Worm (Caenorhabditis elegans): Measurements from ENCODE around the gene F55G1.15.

The F55G1.15 gene

DNA sequence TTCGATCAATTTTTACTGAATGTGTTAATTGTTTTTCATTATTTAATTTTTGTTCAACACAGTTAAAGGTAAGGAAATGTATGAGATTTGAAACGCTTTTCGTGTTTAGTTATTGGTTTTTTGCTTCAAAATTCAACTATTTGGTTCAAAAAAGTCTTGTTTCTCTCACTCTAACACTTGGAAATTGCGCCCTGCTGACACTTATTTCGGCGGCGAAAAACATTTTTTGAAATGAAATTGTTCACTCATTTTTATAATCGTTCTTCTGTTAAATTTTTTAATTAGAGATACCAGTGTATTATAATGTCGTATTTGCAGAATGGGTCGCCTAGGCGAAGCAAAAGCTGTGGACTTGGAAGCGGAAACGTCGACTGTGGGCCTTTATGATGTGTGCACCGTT, 23.1 kb downstream of the F55G1.15 start, which contains the start of gene rod-1:
TSS of gene rod-1 (plus strand) at position 319 of the 400 bp plus-strand sequence.
- no peak for TF ChIP-seq hlh-1 (tag; optimal IDR thresholded peaks at IDR 0.05)
- no peak for TF ChIP-seq drap-1 (GFP tag; optimal IDR thresholded peaks at IDR 0.05)
- TF ChIP-seq lin-13 (tag; optimal IDR thresholded peaks at IDR 0.05): no peak
- no peak for TF ChIP-seq lsy-2 (tag; optimal IDR thresholded peaks at IDR 0.05)
- no peak for TF ChIP-seq nhr-237 (tag; optimal IDR thresholded peaks at IDR 0.05)
- TF ChIP-seq nhr-2 (tag; optimal IDR thresholded peaks at IDR 0.05): no peak
- no peak for TF ChIP-seq lin-32 (GFP tag; optimal IDR thresholded peaks at IDR 0.05)
- TF ChIP-seq snpc-4 (tag; optimal IDR thresholded peaks at IDR 0.05): no peak
- TF ChIP-seq cnd-1 (tag; optimal IDR thresholded peaks at IDR 0.05): no peak
- no peak for TF ChIP-seq sem-2 (GFP tag; optimal IDR thresholded peaks at IDR 0.05)
- TF ChIP-seq nhr-76 (tag; optimal IDR thresholded peaks at IDR 0.05): no peak
- TF ChIP-seq bed-3 (GFP tag; optimal IDR thresholded peaks at IDR 0.05): no peak
- TF ChIP-seq blmp-1 (tag; optimal IDR thresholded peaks at IDR 0.05): no peak
- TF ChIP-seq mab-5 (tag; optimal IDR thresholded peaks at IDR 0.05): no peak
- TF ChIP-seq mls-2 (tag; optimal IDR thresholded peaks at IDR 0.05): no peak
- TF ChIP-seq nhr-28 (tag; optimal IDR thresholded peaks at IDR 0.05): no peak
- TF ChIP-seq ceh-43 (GFP tag; optimal IDR thresholded peaks at IDR 0.05): no peak

DNA sequence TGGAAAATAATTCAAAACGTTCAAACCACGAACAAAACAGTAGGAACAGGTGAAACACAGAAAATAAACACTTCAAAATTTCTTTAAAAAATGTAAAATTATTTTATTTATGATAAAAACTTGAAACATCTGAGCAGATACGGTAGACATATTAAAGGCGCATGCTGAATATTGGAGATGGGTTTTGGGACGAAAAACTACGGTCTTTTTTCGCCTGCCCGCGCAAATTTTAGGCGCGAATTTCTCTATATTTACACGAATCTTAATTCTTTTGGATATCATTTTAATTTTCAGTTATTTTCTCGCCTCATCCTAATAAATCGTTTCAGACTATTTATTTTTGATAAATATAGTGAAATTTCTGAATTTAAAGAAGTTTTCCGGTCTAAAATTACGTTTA, 23.5 kb downstream of the F55G1.15 start:
- TF ChIP-seq zip-8 (tag; optimal IDR thresholded peaks at IDR 0.05) (no peak), sem-2 (GFP tag; optimal IDR thresholded peaks at IDR 0.05) (no peak), nhr-12 (tag; optimal IDR thresholded peaks at IDR 0.05) (no peak), lin-32 (GFP tag; optimal IDR thresholded peaks at IDR 0.05) (no peak), ces-1 (GFP tag; optimal IDR thresholded peaks at IDR 0.05) (no peak), hlh-1 (tag; optimal IDR thresholded peaks at IDR 0.05) (no peak), elt-3 (tag; optimal IDR thresholded peaks at IDR 0.05) (no peak), elt-1 (tag; optimal IDR thresholded peaks at IDR 0.05; ENCODE audit: borderline replicate concordance, insufficient read depth) (no peak), unc-39 (tag; optimal IDR thresholded peaks at IDR 0.05) (no peak), ceh-83 (GFP tag; optimal IDR thresholded peaks at IDR 0.05) (no peak), mls-2 (tag; optimal IDR thresholded peaks at IDR 0.05) (no peak), unc-120 (tag; optimal IDR thresholded peaks at IDR 0.05; ENCODE audit: poor library complexity, severe bottlenecking) (no peak), sptf-1 (tag; optimal IDR thresholded peaks at IDR 0.05) (no peak), nhr-2 (tag; optimal IDR thresholded peaks at IDR 0.05) (no peak), flh-1 (GFP tag; optimal IDR thresholded peaks at IDR 0.05) (no peak), cnd-1 (tag; optimal IDR thresholded peaks at IDR 0.05) (no peak), ceh-43 (GFP tag; optimal IDR thresholded peaks at IDR 0.05) (no peak)

DNA sequence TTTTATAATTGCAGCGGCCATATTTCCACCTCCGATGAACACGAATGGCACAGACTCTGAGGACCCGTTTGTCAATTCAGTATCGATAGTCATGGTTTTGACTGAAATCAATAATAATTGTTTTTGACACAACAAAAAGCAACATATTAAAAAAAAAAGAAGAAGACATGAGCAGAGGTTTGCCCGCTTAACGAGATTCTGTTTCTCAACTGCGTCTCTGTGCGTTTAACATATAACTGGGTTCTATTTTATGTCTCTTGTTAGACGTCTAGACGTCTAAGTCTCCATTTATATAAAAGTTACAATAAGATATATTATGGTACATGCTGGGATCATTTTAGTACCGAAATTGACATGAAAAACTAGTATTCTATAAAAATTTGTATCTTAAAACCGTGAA, 24.0 kb downstream of the F55G1.15 start, which contains the start of gene pycr-4:
TSS of gene pycr-4 (minus strand) at position 101 of the 400 bp plus-strand sequence.
- no peak for TF ChIP-seq lin-32 (GFP tag; optimal IDR thresholded peaks at IDR 0.05)
- TF ChIP-seq cnd-1 (tag; optimal IDR thresholded peaks at IDR 0.05): no peak
- TF ChIP-seq ztf-11 (tag; optimal IDR thresholded peaks at IDR 0.05): no peak
- no peak for TF ChIP-seq nhr-237 (tag; optimal IDR thresholded peaks at IDR 0.05)
- TF ChIP-seq snpc-4 (tag; optimal IDR thresholded peaks at IDR 0.05): no peak

- TF ChIP-seq elt-3 (tag; optimal IDR thresholded peaks at IDR 0.05) (no peak), mab-5 (tag; optimal IDR thresholded peaks at IDR 0.05) (no peak), nhr-237 (tag; optimal IDR thresholded peaks at IDR 0.05) (no peak)
Observed at ce11 chrIV:7474826-7475225, 26.4 kb downstream of the F55G1.15 start, which contains the start of gene slc-25A18.2. TSS of gene slc-25A18.2 (plus strand) at chrIV:7475041.

DNA sequence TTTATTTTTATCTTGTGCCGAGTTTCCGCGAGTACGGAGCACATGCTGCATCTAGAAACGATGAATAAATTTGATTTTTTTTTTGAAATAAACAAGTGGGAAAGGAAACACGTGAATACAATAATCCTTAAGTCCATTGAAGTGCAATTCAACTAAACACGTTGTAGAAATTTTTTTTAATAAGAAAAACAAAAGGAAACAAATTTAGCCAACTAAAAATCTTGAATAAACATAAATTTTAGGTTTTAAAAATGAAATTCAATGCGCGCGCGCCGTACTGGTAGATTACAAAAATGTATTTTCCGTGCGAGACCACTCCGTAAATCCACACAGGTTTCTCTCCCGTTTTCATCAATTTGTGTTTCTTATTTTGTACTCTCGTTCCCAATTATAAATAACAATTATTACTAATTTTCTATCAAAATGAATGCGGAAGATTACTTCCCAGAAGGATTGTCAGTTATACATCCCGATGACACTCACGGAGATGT, 28.0 kb downstream of the F55G1.15 start, which contains the start of the genes plk-3 and F55G1.6:
TSS of gene plk-3 (minus strand) at position 51 of the 491 bp plus-strand sequence.
TSS of gene F55G1.6 (plus strand) at position 359 of the 491 bp plus-strand sequence.
- TF ChIP-seq ceh-83 (GFP tag; optimal IDR thresholded peaks at IDR 0.05): no peak

DNA sequence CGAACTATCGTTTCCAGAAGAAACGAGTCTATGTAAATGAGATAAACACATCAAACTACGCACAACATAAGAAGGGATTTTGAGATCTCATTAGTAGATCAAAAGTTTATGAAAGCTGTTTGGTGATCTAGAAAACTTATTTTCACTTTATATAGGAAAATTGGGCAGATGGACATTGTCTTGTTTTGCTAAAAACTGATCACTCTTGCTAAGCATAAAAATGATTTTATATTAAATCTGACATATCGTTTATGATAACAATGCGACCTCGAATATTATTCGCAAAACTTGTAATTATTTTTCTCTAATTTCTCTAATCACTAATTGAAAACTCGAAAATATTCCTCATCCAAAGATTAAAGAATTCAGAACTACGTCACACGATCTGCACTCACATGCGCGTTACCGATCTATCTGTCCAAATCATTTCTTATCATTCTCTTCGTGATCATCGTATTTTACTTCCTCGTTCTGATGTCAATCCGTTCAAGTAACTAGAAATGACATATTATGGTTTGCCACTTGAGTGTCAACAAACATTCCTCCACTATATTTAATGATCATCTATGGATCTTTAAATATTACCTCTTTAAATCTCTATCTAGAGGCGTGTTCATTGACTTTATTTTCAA, 31.3 kb downstream of the F55G1.15 start, which contains the start of gene F55G1.7:
TSS of gene F55G1.7 (minus strand) at position 51 of the 632 bp plus-strand sequence.
- TF ChIP-seq lin-13 (tag; optimal IDR thresholded peaks at IDR 0.05) (no peak), tbx-8 (GFP tag; optimal IDR thresholded peaks at IDR 0.05) (no peak), lin-32 (GFP tag; optimal IDR thresholded peaks at IDR 0.05) (no peak), M03D4.4 (tag; optimal IDR thresholded peaks at IDR 0.05) (no peak), nhr-2 (tag; optimal IDR thresholded peaks at IDR 0.05) (no peak), mep-1 (tag; optimal IDR thresholded peaks at IDR 0.05) (no peak), mab-5 (tag; optimal IDR thresholded peaks at IDR 0.05) (no peak), cnd-1 (tag; optimal IDR thresholded peaks at IDR 0.05) (no peak), ham-2 (GFP tag; optimal IDR thresholded peaks at IDR 0.05) (no peak), blmp-1 (tag; optimal IDR thresholded peaks at IDR 0.05) (no peak), snpc-4 (tag; optimal IDR thresholded peaks at IDR 0.05) (no peak), mls-2 (tag; optimal IDR thresholded peaks at IDR 0.05) (no peak), nhr-28 (tag; optimal IDR thresholded peaks at IDR 0.05) (no peak), pha-4 (tag; optimal IDR thresholded peaks at IDR 0.05) (no peak), nhr-12 (tag; optimal IDR thresholded peaks at IDR 0.05) (no peak)

All from whole organism, mixed stage, embryonic.